Fruit fly (Drosophila melanogaster) S2 (cell line): ENCODE data around the gene Vps39.

Experiments
- CG8478 ChIP-seq: fragments of >200 bp; optimal IDR thresholded peaks from 2 replicates; lab custom pipeline; 2018
- CTCF ChIP-seq, 2 experiments: fragments of >200 bp; optimal IDR thresholded peaks; 2 replicates each; lab custom pipeline; 2018

DNA sequence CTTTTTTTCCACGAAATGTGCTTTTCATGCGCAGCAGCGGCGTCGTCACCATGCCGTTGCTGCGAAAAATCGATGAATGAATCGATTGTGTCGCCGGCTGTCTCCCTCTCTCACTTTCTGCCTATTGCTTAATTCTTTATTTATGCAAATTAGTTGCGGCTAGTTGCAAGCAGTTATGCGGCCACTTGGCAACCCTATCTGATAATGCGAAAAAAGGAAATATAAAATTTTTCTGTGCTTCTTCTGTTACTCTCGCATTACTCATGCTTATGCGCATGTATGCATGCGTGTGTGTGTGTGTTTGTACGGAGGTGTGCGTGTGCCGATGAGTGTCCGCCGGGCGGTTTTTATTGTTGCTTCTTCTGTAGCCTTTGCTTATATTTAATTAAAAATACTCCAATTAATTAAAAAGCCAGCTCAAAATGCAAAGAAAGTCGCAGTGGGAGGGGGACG, 30.5 kb downstream of the Vps39 start:
- TF ChIP-seq CG8478 (lab: Kevin White, UChicago) (no peak), CTCF (optimal IDR thresholded peaks at IDR 0.05; lab: Kevin White, UChicago) (no peak)
